Worm (Caenorhabditis elegans) whole organism, young adult: ENCODE measurements around the gene W02H5.2.
A peak's percentile ranks its signal among the peaks of the same experiment; 100 is the strongest.

Experiments used
- B0019.2 ChIP-seq: fragments of 200-800 bp; sonication (Bioruptor generic); conservative IDR thresholded peaks from 2 replicates; pipeline ENCODE4 v1.3.6; 2022; ENCODE audit warnings: missing genetic modification reagents, missing genetic modification characterization, missing compliant biosample characterization
- F55B11.4 ChIP-seq: sonication (generic microtip); optimal IDR thresholded peaks from 2 replicates; lab custom pipeline; 2016; ENCODE audit warnings: missing compliant biosample characterization, missing genetic modification characterization, borderline replicate concordance; ENCODE audit not compliant: insufficient read depth
- nfya-1 ChIP-seq: sonication (generic microtip); optimal IDR thresholded peaks from 2 replicates; lab custom pipeline; 2017; ENCODE audit warnings: antibody characterized with exemption, missing compliant biosample characterization, missing genetic modification characterization, borderline replicate concordance; ENCODE audit not compliant: insufficient read depth
- snpc-4 ChIP-seq, 5 experiments: fragments of 150-350 bp in 1 of 5; sonication (generic microtip) in 4 of 5; optimal IDR thresholded peaks; 2 replicates each; lab custom pipeline; 2014 to 2018; ENCODE audit warnings: missing genetic modification characterization in 5 of 5, missing biosample characterization in 3 of 5, antibody characterized with exemption in 2 of 5, mild to moderate bottlenecking in 2 of 5, missing compliant biosample characterization in 2 of 5, missing genotype in 2 of 5, moderate library complexity in 2 of 5, missing genetic modification reagents in 1 of 5

- TF ChIP-seq nfya-1 (tag; lab: Kevin White, UChicago) (no peak), snpc-4 (GFP tag; optimal IDR thresholded peaks at IDR 0.05; lab: Kevin White, UChicago) (no peak), snpc-4 (tag; optimal IDR thresholded peaks at IDR 0.05; lab: Kevin White, UChicago) (peak in 1 of 4 experiments; percentile 30), B0019.2 (no peak; the same call in 1 of the 2 replicates), F55B11.4 (no peak)
Measured at ce11 chrV:2638545-2638944, 590 bp upstream of the W02H5.2 start, which contains the start of gene W02H5.19.
